Fruit fly (Drosophila melanogaster) Kc167 (cell line): Measurements from ENCODE around the gene Ent1.

Experiments used
- Myc ChIP-seq: fragments of >200 bp; optimal IDR thresholded peaks from 2 replicates; lab custom pipeline; 2017; ENCODE audit warnings: missing external identifiers
- Sin3A ChIP-seq: fragments of >200 bp; optimal IDR thresholded peaks from 2 replicates; lab custom pipeline; 2018; ENCODE audit warnings: missing external identifiers
- h ChIP-seq: fragments of >200 bp; optimal IDR thresholded peaks from 3 replicates; lab custom pipeline; 2018; ENCODE audit warnings: missing external identifiers
- insv ChIP-seq: fragments of >200 bp; optimal IDR thresholded peaks from 3 replicates; lab custom pipeline; 2018; ENCODE audit warnings: missing external identifiers
- psq ChIP-seq: fragments of >200 bp; optimal IDR thresholded peaks from 2 replicates; lab custom pipeline; 2017; ENCODE audit warnings: missing external identifiers
- ttk ChIP-seq: sonication (Bioruptor generic); optimal IDR thresholded peaks from 2 replicates; lab custom pipeline; 2017; ENCODE audit warnings: missing external identifiers

Ent1 gene

DNA sequence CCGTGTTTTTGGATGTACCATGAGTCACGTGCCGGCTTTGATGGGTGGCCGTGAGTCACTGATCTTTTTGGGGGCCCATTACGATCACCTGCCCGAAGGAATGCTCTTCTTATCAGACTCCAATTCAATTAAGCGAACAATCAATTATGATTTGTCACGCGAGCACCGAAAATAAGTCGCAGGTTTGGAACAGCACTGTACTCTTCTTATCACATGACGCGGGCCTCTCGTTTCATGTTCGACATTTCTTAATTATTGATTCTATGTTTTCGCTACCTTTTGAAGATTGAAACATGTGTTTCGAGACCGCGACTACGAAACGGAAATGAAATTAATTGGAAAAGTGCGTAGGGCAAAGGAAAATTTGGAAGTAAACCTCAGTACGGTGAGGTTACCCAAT is 12.1 kb upstream of the Ent1 start:
- TF ChIP-seq ttk (lab: Kevin White, UChicago) (no peak), Myc (no peak), h (no peak), Sin3A (lab: Kevin White, UChicago) (no peak), psq (lab: Kevin White, UChicago) (no peak), insv (lab: Kevin White, UChicago) (no peak)

DNA sequence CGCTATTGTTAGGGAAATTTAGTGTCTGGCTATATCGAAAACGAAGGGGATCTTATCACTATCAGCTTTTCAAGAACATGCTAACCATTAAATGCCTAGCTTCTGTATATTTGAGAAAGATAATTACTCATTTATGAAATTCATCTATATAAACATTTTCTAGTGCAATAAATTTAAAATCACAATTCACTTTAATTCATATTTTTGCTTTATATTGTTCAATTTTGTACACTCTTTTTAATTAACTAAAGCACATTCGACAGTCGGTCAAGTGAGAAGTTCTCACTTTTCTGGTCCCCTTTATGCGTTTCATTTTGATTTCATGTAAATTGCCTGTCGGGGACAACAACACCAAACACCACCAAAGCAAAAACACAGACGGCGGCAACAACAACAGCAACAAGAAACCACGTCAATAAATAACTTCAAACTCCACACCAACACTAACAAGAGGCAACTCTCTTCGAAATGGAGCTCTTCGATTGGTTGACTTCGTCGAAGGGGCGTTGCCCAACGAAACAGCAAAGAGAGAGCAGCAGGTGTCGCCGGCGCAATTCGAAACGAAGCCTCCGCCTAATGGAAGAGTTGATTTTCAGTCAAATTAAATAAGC is 10.8 kb upstream of the Ent1 start:
- no peak for TF ChIP-seq insv (lab: Kevin White, UChicago)
- no peak for TF ChIP-seq ttk (lab: Kevin White, UChicago)
- TF ChIP-seq h = no peak
- TF ChIP-seq Myc = no peak
- no peak for TF ChIP-seq psq (lab: Kevin White, UChicago)
- TF ChIP-seq Sin3A (lab: Kevin White, UChicago) = no peak

DNA sequence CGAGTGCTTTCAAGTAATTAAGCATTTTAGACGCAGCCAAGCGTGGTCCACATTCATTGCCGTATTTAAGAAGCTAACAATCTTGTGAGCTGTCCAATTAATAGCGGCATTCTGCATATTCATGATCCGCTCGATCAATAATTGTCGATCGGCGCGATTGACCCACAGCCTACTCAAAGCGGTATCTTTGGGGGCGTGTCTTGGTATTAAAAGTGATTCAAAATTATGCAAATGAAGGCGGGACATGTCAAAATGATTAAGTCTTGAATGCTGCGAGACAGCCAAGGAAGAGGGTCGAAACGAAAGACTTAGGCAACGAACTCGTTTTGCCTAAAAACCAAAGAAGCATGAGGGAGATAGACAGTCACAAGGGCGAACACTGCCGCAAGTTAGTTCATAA is 9.2 kb upstream of the Ent1 start:
- TF ChIP-seq Sin3A (lab: Kevin White, UChicago) (no peak), insv (lab: Kevin White, UChicago) (no peak), Myc (no peak), h (no peak), ttk (lab: Kevin White, UChicago) (no peak), psq (lab: Kevin White, UChicago) (no peak)

DNA sequence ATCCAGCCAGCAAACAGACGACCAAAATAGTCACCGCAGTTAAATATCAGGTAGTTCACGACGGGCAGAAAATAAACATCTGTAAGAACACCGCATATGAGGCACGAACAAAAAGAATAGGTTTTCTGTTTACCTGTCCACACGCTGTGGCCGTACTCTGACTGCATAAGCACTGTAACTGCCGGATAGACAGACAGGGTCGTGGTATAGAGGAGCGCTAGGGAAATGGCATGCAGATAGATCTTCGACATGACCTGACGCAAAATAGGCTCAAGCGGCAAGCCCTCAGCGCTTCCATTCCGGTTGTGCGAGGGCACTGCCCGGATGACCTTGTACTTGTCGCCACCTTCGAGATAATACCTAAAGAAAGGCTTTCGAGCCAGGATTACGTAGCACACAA is 1.4 kb downstream of the Ent1 start:
- TF ChIP-seq h (no peak), Sin3A (lab: Kevin White, UChicago) (no peak), Myc (no peak), insv (lab: Kevin White, UChicago) (no peak), ttk (lab: Kevin White, UChicago) (no peak), psq (lab: Kevin White, UChicago) (no peak)

DNA sequence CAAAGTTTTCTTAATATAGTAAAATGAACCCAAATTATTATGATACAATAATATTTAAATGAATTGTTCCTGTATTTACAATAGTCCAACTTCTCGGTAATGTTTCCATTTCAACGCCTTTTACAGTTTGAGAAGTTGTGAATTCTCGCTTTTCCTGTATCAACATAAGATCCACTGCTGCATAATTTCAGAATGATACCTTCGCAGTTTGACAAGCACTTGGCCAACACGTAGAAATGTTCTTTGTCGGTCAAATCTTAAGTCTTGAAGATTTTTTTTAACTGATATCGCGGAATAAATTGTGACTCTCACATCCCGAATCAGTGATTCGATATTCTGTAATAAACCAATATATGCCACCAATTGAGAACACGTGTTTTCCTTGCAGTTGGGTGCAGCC is 10.1 kb downstream of the Ent1 start:
- TF ChIP-seq Sin3A (lab: Kevin White, UChicago) (no peak), h (no peak), psq (lab: Kevin White, UChicago) (no peak), insv (lab: Kevin White, UChicago) (no peak), Myc (no peak), ttk (lab: Kevin White, UChicago) (no peak)

DNA sequence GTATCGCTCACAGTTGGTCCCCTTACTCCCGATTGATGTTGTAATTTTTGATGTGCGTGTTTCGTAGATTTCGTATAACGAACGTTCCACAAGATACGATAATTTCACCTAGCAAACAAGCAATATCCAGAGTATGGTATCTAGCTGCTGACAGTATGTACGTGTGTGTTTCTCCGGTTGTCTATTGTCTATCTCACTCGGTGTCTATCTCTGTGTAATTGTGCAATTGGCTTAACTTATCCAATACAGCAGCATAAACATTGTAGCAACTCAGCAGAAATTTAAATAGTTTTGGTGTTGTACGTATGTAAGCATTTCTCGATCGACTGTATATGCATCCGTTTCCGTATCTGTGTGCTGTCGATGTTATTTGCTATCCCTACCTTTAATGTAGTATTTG is 10.9 kb downstream of the Ent1 start:
- TF ChIP-seq insv (lab: Kevin White, UChicago) (no peak), Myc (no peak), h (no peak), Sin3A (lab: Kevin White, UChicago) (no peak), ttk (lab: Kevin White, UChicago) (no peak), psq (lab: Kevin White, UChicago) (no peak)

DNA sequence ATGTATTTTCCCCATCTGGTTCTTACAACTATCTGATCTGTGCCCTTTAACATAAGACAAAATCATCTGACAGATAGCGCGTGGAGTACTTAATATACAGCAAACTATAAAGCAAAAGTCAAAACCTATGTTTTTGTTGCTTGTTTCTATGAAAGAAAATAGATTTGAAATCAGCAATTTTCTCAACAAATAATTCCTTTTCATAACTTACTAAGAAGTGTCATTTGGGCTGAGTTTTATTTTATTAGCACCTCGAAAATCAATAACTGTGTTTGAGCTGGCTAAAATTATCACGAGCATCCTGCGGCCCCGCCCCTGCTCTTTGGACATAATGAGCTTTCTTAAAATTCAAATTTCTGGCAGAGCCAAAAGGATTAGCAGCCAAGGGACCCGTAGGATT is 25.4 kb downstream of the Ent1 start, which contains the start of gene CG31921:
Gene CG31921, minus strand, starts transcription at position 101 of the 400 bp plus-strand sequence.
- TF ChIP-seq insv (lab: Kevin White, UChicago) = no peak
- TF ChIP-seq Myc = no peak
- TF ChIP-seq h = no peak

DNA sequence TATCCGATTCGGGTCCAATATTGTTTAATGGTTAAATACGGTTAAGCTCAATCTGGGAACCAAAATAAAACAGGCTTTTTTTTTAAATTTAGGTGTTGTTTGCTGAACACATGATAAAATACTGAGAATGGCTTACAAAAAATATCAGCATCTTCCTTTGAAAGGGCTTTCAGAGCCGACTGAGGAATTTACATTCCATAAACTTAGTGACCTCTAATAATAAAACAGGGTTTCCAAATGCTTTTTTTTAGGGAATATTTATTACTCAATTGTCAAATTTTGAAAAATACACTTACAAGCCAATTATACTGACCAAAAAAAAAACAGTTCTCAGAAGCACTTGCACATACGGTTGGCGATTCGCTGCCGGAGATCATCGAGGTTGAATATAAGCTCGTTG is 28.0 kb downstream of the Ent1 start, which contains the start of gene CG43755:
Gene CG43755, minus strand, starts transcription at position 101 of the 400 bp plus-strand sequence.
- TF ChIP-seq Myc (no peak), h (no peak), insv (lab: Kevin White, UChicago) (no peak), psq (lab: Kevin White, UChicago) (no peak), Sin3A (lab: Kevin White, UChicago) (no peak), ttk (lab: Kevin White, UChicago) (no peak)

DNA sequence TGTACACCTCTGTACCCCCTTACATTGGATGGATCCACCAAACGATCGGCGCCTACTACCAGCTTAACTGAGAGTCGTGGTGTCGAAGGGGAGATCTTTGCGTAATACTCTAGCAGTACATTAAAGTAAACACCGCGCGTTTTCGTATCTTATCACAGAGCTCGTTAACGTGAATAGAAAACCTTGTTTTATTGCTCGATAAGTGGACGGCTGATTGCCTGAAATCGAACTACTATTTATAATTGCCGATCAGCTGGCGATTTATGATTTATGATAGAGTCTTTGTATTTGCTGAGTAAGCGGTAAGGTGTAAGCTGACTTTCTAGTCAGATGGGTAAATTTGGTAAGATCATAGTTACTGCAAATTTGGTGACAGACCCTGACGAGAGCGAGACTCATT is 34.8 kb downstream of the Ent1 start:
- TF ChIP-seq h (no peak), Sin3A (lab: Kevin White, UChicago) (no peak), ttk (lab: Kevin White, UChicago) (no peak), insv (lab: Kevin White, UChicago) (no peak), Myc (no peak), psq (lab: Kevin White, UChicago) (no peak)

DNA sequence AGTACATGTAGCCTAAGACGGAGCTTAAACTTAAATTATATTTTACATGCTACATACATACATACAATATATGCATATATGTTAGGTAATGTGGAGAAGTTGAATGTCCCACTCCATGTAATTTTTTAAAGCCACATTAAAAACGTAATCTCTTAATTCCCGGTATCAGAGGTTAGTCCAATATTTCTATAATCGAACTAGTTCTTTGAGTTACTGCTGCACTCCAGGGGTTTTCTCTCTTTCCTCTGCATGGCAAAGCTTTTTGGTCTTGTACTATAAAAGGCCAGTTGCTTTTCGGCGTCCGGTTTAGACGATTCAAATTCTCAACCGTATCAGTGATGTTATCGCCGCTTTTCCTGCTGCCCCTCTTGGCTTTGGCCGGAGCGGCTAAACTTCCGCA is 35.9 kb downstream of the Ent1 start, which contains the start of gene CG33127:
Gene CG33127, plus strand, starts transcription at position 309 of the 400 bp plus-strand sequence.
- TF ChIP-seq h = no peak
- no peak for TF ChIP-seq Sin3A (lab: Kevin White, UChicago)
- TF ChIP-seq ttk (lab: Kevin White, UChicago) = no peak
- TF ChIP-seq insv (lab: Kevin White, UChicago) = no peak
- no peak for TF ChIP-seq Myc
- TF ChIP-seq psq (lab: Kevin White, UChicago) = no peak

DNA sequence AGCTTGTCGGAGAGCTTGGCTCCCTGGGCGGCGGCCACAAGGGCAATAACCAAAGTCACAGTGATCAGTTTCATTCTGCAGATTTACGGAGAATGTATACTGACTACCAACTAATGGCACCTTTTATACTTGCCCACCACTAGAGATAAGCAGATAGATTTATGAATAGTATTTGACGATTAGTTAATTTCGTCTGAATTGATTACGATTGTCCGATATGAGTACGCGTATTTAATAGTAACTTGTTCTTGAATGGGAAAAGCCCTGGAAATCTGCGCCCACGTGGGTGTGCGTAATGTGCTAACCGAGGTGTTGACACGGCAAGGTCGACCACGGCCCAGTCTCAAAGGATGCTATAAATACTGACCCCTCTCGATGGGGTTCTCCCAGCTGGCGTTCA is 36.5 kb downstream of the Ent1 start, which contains the start of gene CG11911:
Gene CG11911, minus strand, starts transcription at position 101 of the 400 bp plus-strand sequence.
- TF ChIP-seq ttk (lab: Kevin White, UChicago) (no peak), psq (lab: Kevin White, UChicago) (no peak), insv (lab: Kevin White, UChicago) (no peak), Myc (no peak), Sin3A (lab: Kevin White, UChicago) (no peak), h (no peak)

DNA sequence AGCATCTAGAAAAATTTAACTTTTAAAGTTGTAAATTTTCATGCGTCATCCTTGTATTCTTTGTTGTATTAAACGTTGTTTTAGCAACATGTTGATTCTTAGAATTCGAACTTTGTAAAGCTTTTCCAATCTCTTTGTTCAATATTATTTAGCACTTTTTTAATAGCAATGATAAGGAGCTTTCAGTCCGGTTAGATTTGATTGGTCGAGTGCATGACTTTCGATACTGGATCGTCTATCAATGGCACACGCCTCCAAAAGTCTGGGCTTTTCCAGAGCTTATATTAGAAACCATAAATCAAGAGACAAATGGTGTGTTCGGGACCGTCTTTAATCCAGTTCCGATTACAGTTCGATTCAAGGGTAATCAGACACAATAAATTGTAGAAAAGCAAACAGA is 37.9 kb downstream of the Ent1 start:
- TF ChIP-seq Sin3A (lab: Kevin White, UChicago) (no peak), h (no peak), Myc (no peak), insv (lab: Kevin White, UChicago) (no peak), ttk (lab: Kevin White, UChicago) (no peak), psq (lab: Kevin White, UChicago) (no peak)

DNA sequence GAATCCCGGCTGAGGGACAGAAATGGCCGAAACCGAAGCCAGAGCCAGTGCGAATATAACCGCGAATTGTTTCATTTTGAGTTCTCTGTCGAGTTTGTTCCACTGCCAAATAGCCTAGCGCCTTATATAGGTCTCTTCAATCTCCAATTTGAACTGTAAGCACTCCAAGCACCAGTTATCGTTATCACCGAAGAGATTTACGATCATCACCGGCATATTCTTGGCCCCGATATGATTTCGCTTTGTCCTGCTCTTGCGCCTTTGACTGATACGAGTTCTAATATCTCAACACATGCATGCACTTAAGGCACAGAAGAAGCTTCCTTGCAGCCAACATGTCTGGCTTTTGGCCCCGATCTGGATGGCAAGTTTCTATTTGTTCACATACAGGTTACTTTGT is 38.5 kb downstream of the Ent1 start, which contains the start of gene CG11912:
Gene CG11912, minus strand, starts transcription at position 101 of the 400 bp plus-strand sequence.
- TF ChIP-seq insv (lab: Kevin White, UChicago) (no peak), psq (lab: Kevin White, UChicago) (no peak), Sin3A (lab: Kevin White, UChicago) (no peak), Myc (no peak), h (no peak), ttk (lab: Kevin White, UChicago) (no peak)
